Fruit fly (Drosophila melanogaster) whole organism, embryonic: ENCODE data around the gene twr.

Experiments used
- BtbVII ChIP-seq: fragments of 200-800 bp; sonication (Bioruptor generic); optimal IDR thresholded peaks from 3 replicates; lab custom pipeline; 2017; ENCODE audit warnings: missing biosample characterization, mild to moderate bottlenecking, missing genetic modification characterization
- CG10209 ChIP-seq: fragments of 200-800 bp; sonication (Bioruptor generic); optimal IDR thresholded peaks from 3 replicates; lab custom pipeline; 2017; ENCODE audit warnings: missing biosample characterization, mild to moderate bottlenecking, missing genetic modification characterization, missing genetic modification reagents
- CG10431 ChIP-seq: fragments of 200-800 bp; sonication (Bioruptor generic); optimal IDR thresholded peaks from 3 replicates; lab custom pipeline; 2018; ENCODE audit warnings: missing biosample characterization, mild to moderate bottlenecking, missing genetic modification characterization
- CG10565 ChIP-seq: fragments of 200-800 bp; sonication (Bioruptor generic); optimal IDR thresholded peaks from 3 replicates; lab custom pipeline; 2016; ENCODE audit warnings: missing biosample characterization, mild to moderate bottlenecking, missing genetic modification characterization
- CG10979 ChIP-seq: fragments of 200-800 bp; sonication (Bioruptor generic); optimal IDR thresholded peaks from 2 replicates; lab custom pipeline; 2018; ENCODE audit warnings: missing biosample characterization, mild to moderate bottlenecking, missing genetic modification characterization, moderate library complexity
- CG11398 ChIP-seq: fragments of 200-800 bp; sonication (Bioruptor generic); optimal IDR thresholded peaks from 2 replicates; lab custom pipeline; 2016; ENCODE audit warnings: missing biosample characterization, missing genetic modification characterization
- CG12071 ChIP-seq: fragments of 200-800 bp; sonication (Bioruptor generic); optimal IDR thresholded peaks from 3 replicates; lab custom pipeline; 2018; ENCODE audit warnings: missing biosample characterization, mild to moderate bottlenecking, missing genetic modification characterization
- CG13287 ChIP-seq: fragments of 200-800 bp; sonication (Bioruptor generic); IDR thresholded peaks from 2 replicates; pipeline ENCODE4 v1.3.6; 2022; ENCODE audit warnings: missing biosample characterization, missing genetic modification characterization; ENCODE audit not compliant: partially characterized antibody
- CG15073 ChIP-seq: fragments of 200-800 bp; sonication (Bioruptor generic); optimal IDR thresholded peaks from 2 replicates; lab custom pipeline; 2016; ENCODE audit warnings: missing biosample characterization, missing genetic modification characterization
- CG15514 ChIP-seq: fragments of 200-800 bp; sonication (Bioruptor generic); optimal IDR thresholded peaks from 3 replicates; lab custom pipeline; 2017; ENCODE audit warnings: missing biosample characterization, missing genetic modification characterization, mild to moderate bottlenecking, moderate library complexity, missing genetic modification reagents
- CG17328 ChIP-seq: fragments of 200-800 bp; sonication (Bioruptor generic); IDR thresholded peaks from 2 replicates; pipeline ENCODE4 v1.3.6; 2022; ENCODE audit warnings: missing biosample characterization, missing genetic modification characterization
- CG17568 ChIP-seq: fragments of 200-800 bp; sonication (Bioruptor generic); optimal IDR thresholded peaks from 2 replicates; lab custom pipeline; 2018; ENCODE audit warnings: missing biosample characterization, mild to moderate bottlenecking, missing genetic modification characterization, moderate library complexity
- CG17802 ChIP-seq: fragments of 200-800 bp; sonication (Bioruptor generic); optimal IDR thresholded peaks from 2 replicates; lab custom pipeline; 2018; ENCODE audit warnings: missing biosample characterization, mild to moderate bottlenecking, missing genetic modification characterization, moderate library complexity
- CG18262 ChIP-seq: fragments of 200-800 bp; optimal IDR thresholded peaks from 3 replicates; lab custom pipeline; 2019; ENCODE audit warnings: missing biosample characterization, mild to moderate bottlenecking, missing genetic modification characterization, moderate library complexity
- CG18619 ChIP-seq: fragments of 200-800 bp; sonication (Bioruptor generic); optimal IDR thresholded peaks from 3 replicates; lab custom pipeline; 2017; ENCODE audit warnings: missing biosample characterization, mild to moderate bottlenecking, missing genetic modification characterization
- CG2199 ChIP-seq: fragments of 200-800 bp; sonication (Bioruptor generic); IDR thresholded peaks from 3 replicates; pipeline ENCODE4 v1.3.6; 2022; ENCODE audit warnings: missing biosample characterization, missing genetic modification characterization
- CG31441 ChIP-seq: fragments of 200-800 bp; sonication (Bioruptor generic); IDR thresholded peaks from 2 replicates; pipeline ENCODE4 v1.3.6; 2022; ENCODE audit warnings: missing biosample characterization, missing genetic modification characterization
- CG32767 ChIP-seq: fragments of 200-800 bp; sonication (Bioruptor generic); IDR thresholded peaks from 2 replicates; pipeline ENCODE4 v1.3.6; 2022; ENCODE audit warnings: missing biosample characterization, missing genetic modification characterization
- CG33557 ChIP-seq: fragments of 200-800 bp; sonication (Bioruptor generic); optimal IDR thresholded peaks from 2 replicates; lab custom pipeline; 2019; ENCODE audit warnings: missing biosample characterization, mild to moderate bottlenecking, missing genetic modification characterization, moderate library complexity
- CG4282 ChIP-seq: fragments of 200-800 bp; sonication (Bioruptor generic); optimal IDR thresholded peaks from 2 replicates; lab custom pipeline; 2016; ENCODE audit warnings: missing biosample characterization, missing genetic modification characterization
- CG4328 ChIP-seq: fragments of 200-800 bp; sonication (Bioruptor generic); optimal IDR thresholded peaks from 3 replicates; lab custom pipeline; 2017; ENCODE audit warnings: missing biosample characterization, missing genetic modification reagents, missing genetic modification characterization
- CG8765 ChIP-seq: fragments of 200-800 bp; sonication (Bioruptor generic); IDR thresholded peaks from 2 replicates; pipeline ENCODE4 v1.3.6; 2022; ENCODE audit warnings: missing biosample characterization, missing genetic modification characterization
- CG9609 ChIP-seq: fragments of 200-800 bp; sonication (Bioruptor generic); optimal IDR thresholded peaks from 3 replicates; lab custom pipeline; 2016; ENCODE audit warnings: missing biosample characterization, missing genetic modification characterization
- D ChIP-seq, 2 experiments: fragments of 200-800 bp in 1 of 2; fragments of >200 bp in 1 of 2; sonication (Bioruptor generic) in 1 of 2; optimal IDR thresholded peaks; 2 replicates in 1 of 2; 3 replicates in 1 of 2; lab custom pipeline; 2017; ENCODE audit warnings: mild to moderate bottlenecking in 1 of 2, missing biosample characterization in 1 of 2, missing genetic modification characterization in 1 of 2, missing genetic modification reagents in 1 of 2
- Doc2 ChIP-seq: fragments of 200-800 bp; sonication (Bioruptor generic); IDR thresholded peaks from 2 replicates; pipeline ENCODE4 v1.3.6; 2022; ENCODE audit warnings: missing biosample characterization, missing genetic modification characterization
- Drgx ChIP-seq: fragments of 200-800 bp; sonication (Bioruptor generic); IDR thresholded peaks from 2 replicates; pipeline ENCODE4 v1.3.6; 2022; ENCODE audit warnings: missing biosample characterization, missing genetic modification characterization
- Fer1 ChIP-seq: fragments of 200-800 bp; sonication (Bioruptor generic); optimal IDR thresholded peaks from 2 replicates; lab custom pipeline; 2017; ENCODE audit warnings: missing biosample characterization, mild to moderate bottlenecking, missing genetic modification characterization
- Hr3 ChIP-seq: fragments of 200-800 bp; sonication (Bioruptor generic); optimal IDR thresholded peaks from 3 replicates; lab custom pipeline; 2016; ENCODE audit warnings: missing biosample characterization, missing genetic modification characterization
- Lim3 ChIP-seq: fragments of 200-800 bp; sonication (Bioruptor generic); IDR thresholded peaks from 2 replicates; pipeline ENCODE4 v1.3.6; 2022; ENCODE audit warnings: missing biosample characterization, missing genetic modification characterization
- MTF-1 ChIP-seq: fragments of 200-800 bp; sonication (Bioruptor generic); optimal IDR thresholded peaks from 2 replicates; lab custom pipeline; 2018; ENCODE audit warnings: missing biosample characterization, mild to moderate bottlenecking, missing genetic modification characterization, borderline replicate concordance
- Sin3A ChIP-seq: fragments of >200 bp; optimal IDR thresholded peaks from 2 replicates; lab custom pipeline; 2018
- Trl ChIP-seq, 3 experiments: fragments of >200 bp in 2 of 3; fragments of 200-800 bp in 1 of 3; sonication (Bioruptor generic) in 1 of 3; optimal IDR thresholded peaks; 2 replicates in 1 of 3; 3 replicates in 2 of 3; lab custom pipeline; 2016 to 2017; ENCODE audit warnings: missing biosample characterization in 1 of 3, missing genetic modification characterization in 1 of 3
- YL-1 ChIP-seq: fragments of 200-800 bp; sonication (Bioruptor generic); optimal IDR thresholded peaks from 3 replicates; lab custom pipeline; 2017; ENCODE audit warnings: missing biosample characterization, mild to moderate bottlenecking, missing genetic modification characterization
- ash1 ChIP-seq: fragments of 200-800 bp; sonication (Bioruptor generic); optimal IDR thresholded peaks from 2 replicates; lab custom pipeline; 2018; ENCODE audit warnings: missing biosample characterization, mild to moderate bottlenecking, missing genetic modification characterization
- ci ChIP-seq: fragments of 200-800 bp; sonication (Bioruptor generic); IDR thresholded peaks from 3 replicates; pipeline ENCODE4 v1.3.6; 2022; ENCODE audit warnings: missing biosample characterization, missing genetic modification characterization
- esg ChIP-seq: fragments of 200-800 bp; sonication (Bioruptor generic); conservative IDR thresholded peaks from 2 replicates; pipeline ENCODE4 v1.3.6; 2022; ENCODE audit warnings: missing biosample characterization, missing genetic modification characterization
- fu2 ChIP-seq: fragments of 200-800 bp; sonication (Bioruptor generic); optimal IDR thresholded peaks from 2 replicates; lab custom pipeline; 2016; ENCODE audit warnings: missing biosample characterization, missing genetic modification characterization
- gro ChIP-seq: fragments of 200-800 bp; sonication (Bioruptor generic); optimal IDR thresholded peaks from 2 replicates; lab custom pipeline; 2016; ENCODE audit warnings: missing biosample characterization, missing genetic modification characterization
- ind ChIP-seq: fragments of 200-800 bp; sonication (Bioruptor generic); optimal IDR thresholded peaks from 3 replicates; lab custom pipeline; 2016; ENCODE audit warnings: missing biosample characterization, missing genetic modification characterization
- knrl ChIP-seq: fragments of 200-800 bp; sonication (Bioruptor generic); IDR thresholded peaks from 3 replicates; pipeline ENCODE4 v1.3.6; 2022; ENCODE audit warnings: missing biosample characterization, missing genetic modification characterization; ENCODE audit not compliant: partially characterized antibody
- lilli ChIP-seq: fragments of 200-800 bp; sonication (Bioruptor generic); optimal IDR thresholded peaks from 3 replicates; lab custom pipeline; 2016; ENCODE audit warnings: missing biosample characterization, missing genetic modification characterization
- lola ChIP-seq, 3 experiments: fragments of >200 bp in 2 of 3; fragments of 200-800 bp in 1 of 3; sonication (Bioruptor generic) in 1 of 3; optimal IDR thresholded peaks; 2 replicates each; lab custom pipeline; 2017 to 2019; ENCODE audit warnings: missing biosample characterization in 3 of 3, missing genetic modification characterization in 3 of 3, mild to moderate bottlenecking in 1 of 3, moderate library complexity in 1 of 3
- pfk ChIP-seq: fragments of 200-800 bp; sonication (Bioruptor generic); optimal IDR thresholded peaks from 2 replicates; lab custom pipeline; 2018; ENCODE audit warnings: missing biosample characterization, mild to moderate bottlenecking, missing genetic modification characterization, moderate library complexity
- rib ChIP-seq: fragments of 200-800 bp; sonication (Bioruptor generic); IDR thresholded peaks from 2 replicates; pipeline ENCODE4 v1.3.6; 2022; ENCODE audit warnings: missing biosample characterization, missing genetic modification characterization
- schlank ChIP-seq: fragments of 200-800 bp; sonication (Bioruptor generic); optimal IDR thresholded peaks from 2 replicates; lab custom pipeline; 2018; ENCODE audit warnings: missing biosample characterization, mild to moderate bottlenecking, missing genetic modification characterization
- tna ChIP-seq: fragments of 200-800 bp; sonication (Bioruptor generic); IDR thresholded peaks from 2 replicates; pipeline ENCODE4 v1.3.6; 2022; ENCODE audit warnings: missing biosample characterization, missing genetic modification characterization; ENCODE audit not compliant: partially characterized antibody
- trem ChIP-seq: fragments of 200-800 bp; optimal IDR thresholded peaks from 3 replicates; lab custom pipeline; 2019; ENCODE audit warnings: missing biosample characterization, mild to moderate bottlenecking, missing genetic modification characterization, moderate library complexity
- tx ChIP-seq: fragments of 200-800 bp; sonication (Bioruptor generic); optimal IDR thresholded peaks from 2 replicates; lab custom pipeline; 2016; ENCODE audit warnings: missing biosample characterization, missing genetic modification characterization
- unpg ChIP-seq: fragments of 200-800 bp; sonication (Bioruptor generic); optimal IDR thresholded peaks from 3 replicates; lab custom pipeline; 2018; ENCODE audit warnings: missing biosample characterization, mild to moderate bottlenecking, missing genetic modification characterization, moderate library complexity
- zfh2 ChIP-seq: fragments of 200-800 bp; sonication (Bioruptor generic); optimal IDR thresholded peaks from 2 replicates; lab custom pipeline; 2016; ENCODE audit warnings: missing biosample characterization, missing genetic modification characterization

Gene twr

dm6 chr3R:6667245-6667644 is 9.6 kb downstream of the twr start (continued):
- TF ChIP-seq CG2199 (no peak), CG32767 (GFP tag; lab: Robert Waterston, UW) (no peak), CG15073 (GFP tag; lab: Kevin White, UChicago) (no peak), lilli (GFP tag; lab: Kevin White, UChicago) (no peak), CG13287 (GFP tag; lab: Robert Waterston, UW) (no peak), ind (GFP tag; lab: Kevin White, UChicago) (no peak), ci (GFP tag; lab: Robert Waterston, UW) (peak; percentile 53; the same call in 1 of the 3 replicates), zfh2 (GFP tag; lab: Kevin White, UChicago) (no peak), pfk (GFP tag; lab: Kevin White, UChicago) (no peak), CG4282 (no peak), CG11398 (GFP tag; lab: Kevin White, UChicago) (peak; percentile 39), CG10209 (GFP tag; lab: Kevin White, UChicago) (peak; percentile 71), CG4328 (GFP tag; lab: Kevin White, UChicago) (no peak), rib (no peak), CG17328 (GFP tag; lab: Robert Waterston, UW) (no peak), BtbVII (GFP tag; lab: Kevin White, UChicago) (peak; percentile 8), Lim3 (GFP tag; lab: Robert Waterston, UW) (no peak), CG12071 (GFP tag; lab: Kevin White, UChicago) (no peak), CG31441 (GFP tag; lab: Robert Waterston, UW) (peak; percentile 31; the same call in 1 of the 2 replicates), CG18262 (tag; lab: Kevin White, UChicago) (peak; percentile 51), trem (peak; percentile 44), tna (GFP tag; lab: Robert Waterston, UW) (no peak), tx (GFP tag; lab: Kevin White, UChicago) (no peak), Hr3 (GFP tag; lab: Kevin White, UChicago) (no peak), CG10979 (peak; percentile 40), gro (no peak), lola (GFP tag; optimal IDR thresholded peaks at IDR 0.05; lab: Kevin White, UChicago) (peak in 1 of 3 experiments; percentile 59), Drgx (GFP tag; lab: Robert Waterston, UW) (no peak), CG10431 (GFP tag; lab: Kevin White, UChicago) (no peak), CG15514 (no peak), CG33557 (peak; percentile 70), Sin3A (lab: Kevin White, UChicago) (no peak), unpg (GFP tag; lab: Kevin White, UChicago) (peak; percentile 34), knrl (GFP tag; lab: Robert Waterston, UW) (no peak), CG17802 (no peak), CG8765 (GFP tag; lab: Robert Waterston, UW) (no peak), schlank (tag; lab: Kevin White, UChicago) (no peak), CG10565 (GFP tag; lab: Kevin White, UChicago) (no peak), CG9609 (GFP tag; lab: Kevin White, UChicago) (no peak), fu2 (no peak), CG17568 (GFP tag; lab: Kevin White, UChicago) (peak; percentile 70), MTF-1 (GFP tag; lab: Kevin White, UChicago) (peak; percentile 56), Fer1 (GFP tag; lab: Kevin White, UChicago) (no peak), YL-1 (GFP tag; lab: Kevin White, UChicago) (no peak), ash1 (GFP tag; lab: Kevin White, UChicago) (no peak), CG18619 (GFP tag; lab: Kevin White, UChicago) (peak; percentile 7), D (optimal IDR thresholded peaks at IDR 0.05; lab: Kevin White, UChicago) (no peak), D (GFP tag; optimal IDR thresholded peaks at IDR 0.05; lab: Kevin White, UChicago) (peak; percentile 45), Doc2 (no peak), esg (GFP tag; lab: Robert Waterston, UW) (no peak), Trl (optimal IDR thresholded peaks at IDR 0.05; lab: Kevin White, UChicago) (no peak), Trl (GFP tag; optimal IDR thresholded peaks at IDR 0.05; lab: Kevin White, UChicago) (peak; percentile 20)
